Worm (Caenorhabditis elegans) whole organism, L4 larva: Measurements from ENCODE around the gene slc-17.4.

Experiments
- ces-1 ChIP-seq: fragments of 150-350 bp; sonication (generic microtip); optimal IDR thresholded peaks from 4 replicates; lab custom pipeline; 2014; ENCODE audit warnings: missing biosample characterization, missing genetic modification reagents, missing genetic modification characterization
- lin-15B ChIP-seq: fragments of 150-350 bp; sonication (generic microtip); optimal IDR thresholded peaks from 3 replicates; lab custom pipeline; 2014; ENCODE audit warnings: missing biosample characterization, missing genetic modification characterization
- madf-9 ChIP-seq: fragments of 200-800 bp; sonication (Bioruptor generic); conservative IDR thresholded peaks from 2 replicates; pipeline ENCODE4 v1.3.6; 2022; ENCODE audit warnings: missing genetic modification reagents, missing genetic modification characterization, missing compliant biosample characterization
- nhr-10 ChIP-seq: fragments of 150-350 bp; optimal IDR thresholded peaks from 2 replicates; lab custom pipeline; 2014; ENCODE audit warnings: missing biosample characterization, missing genetic modification characterization
- nhr-77 ChIP-seq: fragments of 150-350 bp; optimal IDR thresholded peaks from 2 replicates; lab custom pipeline; 2014; ENCODE audit warnings: missing biosample characterization, missing genetic modification characterization
- snpc-4 ChIP-seq: fragments of 150-350 bp; optimal IDR thresholded peaks from 2 replicates; lab custom pipeline; 2014; ENCODE audit warnings: missing biosample characterization, missing genetic modification characterization
- spr-1 ChIP-seq: sonication (generic microtip); optimal IDR thresholded peaks from 2 replicates; lab custom pipeline; 2016; ENCODE audit warnings: mild to moderate bottlenecking, missing genetic modification characterization, missing compliant biosample characterization
- unc-130 ChIP-seq: sonication (generic microtip); optimal IDR thresholded peaks from 2 replicates; lab custom pipeline; 2016; ENCODE audit warnings: missing genetic modification reagents, missing genetic modification characterization, missing compliant biosample characterization
- unc-62 ChIP-seq, 3 experiments: fragments of 150-350 bp in 1 of 3; sonication (generic microtip); optimal IDR thresholded peaks in 2 of 3; peaks in 1 of 3; 1 replicate in 1 of 3; 2 replicates in 2 of 3; lab custom pipeline; 2014 to 2017; ENCODE audit warnings: missing biosample characterization in 3 of 3, missing genetic modification characterization in 3 of 3, missing genetic modification reagents in 3 of 3, missing genotype in 1 of 3

- TF ChIP-seq madf-9 (no peak), nhr-10 (no peak), lin-15B (tag; lab: Kevin White, UChicago) (no peak), unc-62 (GFP tag; optimal IDR thresholded peaks at IDR 0.05 in 1 of 2; lab: Kevin White, UChicago) (no peak), unc-62 (tag; optimal IDR thresholded peaks at IDR 0.05; lab: Kevin White, UChicago) (no peak), nhr-77 (tag; lab: Kevin White, UChicago) (no peak), unc-130 (GFP tag; lab: Kevin White, UChicago) (no peak), snpc-4 (no peak), ces-1 (no peak), spr-1 (tag; lab: Kevin White, UChicago) (no peak)
These were observed 3.0 kb upstream of the slc-17.4 start, which contains the start of gene T28F3.5 for ce11 chrIV:17294489-17294888.
